Worm (Caenorhabditis elegans) whole organism, young adult: ENCODE data around the gene ensh-1.

Experiments used
- C06A6.2 ChIP-seq: fragments of 200-800 bp; sonication (Bioruptor generic); conservative IDR thresholded peaks from 2 replicates; pipeline ENCODE4 v1.3.6; 2022; ENCODE audit warnings: missing genetic modification characterization, missing compliant biosample characterization
- F23B12.7 ChIP-seq: sonication (generic microtip); optimal IDR thresholded peaks from 2 replicates; lab custom pipeline; 2017; ENCODE audit warnings: missing genetic modification characterization, mild to moderate bottlenecking, missing compliant biosample characterization, antibody characterized with exemption, moderate library complexity; ENCODE audit not compliant: insufficient read depth
- F37B4.10 ChIP-seq: fragments of 200-800 bp; sonication (Bioruptor generic); IDR thresholded peaks from 2 replicates; pipeline ENCODE4 v1.3.6; 2022; ENCODE audit warnings: missing genetic modification characterization, missing compliant biosample characterization
- F55B11.4 ChIP-seq: sonication (generic microtip); optimal IDR thresholded peaks from 2 replicates; lab custom pipeline; 2016; ENCODE audit warnings: missing compliant biosample characterization, missing genetic modification characterization, borderline replicate concordance; ENCODE audit not compliant: insufficient read depth
- K12H6.12 ChIP-seq: fragments of 200-800 bp; sonication (Bioruptor generic); optimal IDR thresholded peaks from 2 replicates; lab custom pipeline; 2018; ENCODE audit warnings: mild to moderate bottlenecking, missing genetic modification characterization, missing compliant biosample characterization
- T07F8.4 ChIP-seq: sonication (generic microtip); optimal IDR thresholded peaks from 2 replicates; lab custom pipeline; 2016; ENCODE audit warnings: mild to moderate bottlenecking, missing genetic modification characterization, moderate library complexity, missing compliant biosample characterization
- T26A5.8 ChIP-seq: sonication (generic microtip); optimal IDR thresholded peaks from 2 replicates; lab custom pipeline; 2016; ENCODE audit warnings: missing genetic modification characterization, missing compliant biosample characterization
- Y53G8AR.9 ChIP-seq: fragments of 200-800 bp; sonication (Bioruptor generic); conservative IDR thresholded peaks from 2 replicates; pipeline ENCODE4 v1.3.6; 2022; ENCODE audit warnings: missing genetic modification reagents, missing genetic modification characterization, missing compliant biosample characterization
- Y56A3A.18 ChIP-seq: fragments of 200-800 bp; sonication (Bioruptor generic); IDR thresholded peaks from 2 replicates; pipeline ENCODE4 v1.3.6; 2022; ENCODE audit warnings: missing genetic modification reagents, missing genetic modification characterization, missing compliant biosample characterization
- Y67H2A.10 ChIP-seq: fragments of 200-800 bp; sonication (Bioruptor generic); conservative IDR thresholded peaks from 2 replicates; pipeline ENCODE4 v1.3.6; 2022; ENCODE audit warnings: missing genetic modification reagents, missing genetic modification characterization, missing compliant biosample characterization
- Y79H2A.3 ChIP-seq: fragments of 200-800 bp; sonication (Bioruptor generic); conservative IDR thresholded peaks from 2 replicates; pipeline ENCODE4 v1.3.6; 2022; ENCODE audit warnings: missing genetic modification reagents, missing genetic modification characterization, missing compliant biosample characterization
- ZK185.1 ChIP-seq: sonication (generic microtip); optimal IDR thresholded peaks from 2 replicates; lab custom pipeline; 2016; ENCODE audit warnings: mild to moderate bottlenecking, missing genetic modification characterization, missing compliant biosample characterization; ENCODE audit not compliant: poor library complexity, severe bottlenecking
- attf-5 ChIP-seq: fragments of 200-800 bp; sonication (Bioruptor generic); optimal IDR thresholded peaks from 2 replicates; lab custom pipeline; 2018; ENCODE audit warnings: mild to moderate bottlenecking, missing genetic modification characterization, missing compliant biosample characterization
- cebp-1 ChIP-seq, 2 experiments: fragments of 200-800 bp in 1 of 2; sonication (Bioruptor generic) in 1 of 2; sonication (generic microtip) in 1 of 2; IDR thresholded peaks in 1 of 2; optimal IDR thresholded peaks in 1 of 2; 2 replicates each; pipeline versions ENCODE4 v1.3.6 to Lab custom; 2017 to 2022; ENCODE audit warnings: missing compliant biosample characterization in 2 of 2, missing genetic modification characterization in 2 of 2, mild to moderate bottlenecking in 1 of 2, missing genetic modification reagents in 1 of 2, moderate library complexity in 1 of 2
- ceh-27 ChIP-seq: fragments of 200-800 bp; sonication (Bioruptor generic); optimal IDR thresholded peaks from 2 replicates; lab custom pipeline; 2018; ENCODE audit warnings: mild to moderate bottlenecking, missing genetic modification characterization, moderate library complexity, missing compliant biosample characterization
- ceh-40 ChIP-seq: fragments of 200-800 bp; sonication (Bioruptor generic); IDR thresholded peaks from 2 replicates; pipeline ENCODE4 v1.3.6; 2022; ENCODE audit warnings: missing genetic modification characterization, missing compliant biosample characterization
- dpff-1 ChIP-seq: sonication (generic microtip); optimal IDR thresholded peaks from 2 replicates; lab custom pipeline; 2017; ENCODE audit warnings: mild to moderate bottlenecking, missing genetic modification characterization, missing compliant biosample characterization
- egl-18 ChIP-seq: fragments of 200-800 bp; sonication (Bioruptor generic); IDR thresholded peaks from 2 replicates; pipeline ENCODE4 v1.3.6; 2022; ENCODE audit warnings: missing genetic modification reagents, missing genetic modification characterization, missing compliant biosample characterization
- egl-44 ChIP-seq: fragments of 200-800 bp; sonication (Bioruptor generic); IDR thresholded peaks from 2 replicates; pipeline ENCODE4 v1.3.6; 2022; ENCODE audit warnings: missing genetic modification reagents, missing genetic modification characterization, missing compliant biosample characterization
- ekl-4 ChIP-seq: fragments of 200-800 bp; sonication (Bioruptor generic); IDR thresholded peaks from 2 replicates; pipeline ENCODE4 v1.3.6; 2022; ENCODE audit warnings: missing genetic modification reagents, missing genetic modification characterization, missing compliant biosample characterization
- ets-4 ChIP-seq: fragments of 200-800 bp; sonication (Bioruptor generic); optimal IDR thresholded peaks from 2 replicates; lab custom pipeline; 2018; ENCODE audit warnings: mild to moderate bottlenecking, missing genetic modification characterization, missing compliant biosample characterization
- him-1 ChIP-seq: sonication (generic microtip); optimal IDR thresholded peaks from 2 replicates; lab custom pipeline; 2016; ENCODE audit warnings: missing genotype, missing genetic modification reagents, missing genetic modification characterization, missing compliant biosample characterization
- lag-1 ChIP-seq: fragments of 200-800 bp; sonication (Bioruptor generic); IDR thresholded peaks from 2 replicates; pipeline ENCODE4 v1.3.6; 2022; ENCODE audit warnings: missing genetic modification reagents, missing genetic modification characterization, missing compliant biosample characterization
- lin-54 ChIP-seq: fragments of 200-800 bp; sonication (Bioruptor generic); optimal IDR thresholded peaks from 2 replicates; lab custom pipeline; 2018; ENCODE audit warnings: mild to moderate bottlenecking, missing genetic modification characterization, missing compliant biosample characterization
- lsy-27 ChIP-seq: sonication (generic microtip); optimal IDR thresholded peaks from 2 replicates; lab custom pipeline; 2017; ENCODE audit warnings: missing genetic modification characterization, mild to moderate bottlenecking, missing compliant biosample characterization, antibody characterized with exemption, missing genotype, borderline replicate concordance; ENCODE audit not compliant: insufficient read depth
- mxl-1 ChIP-seq: sonication (generic microtip); optimal IDR thresholded peaks from 2 replicates; lab custom pipeline; 2016; ENCODE audit warnings: missing genetic modification characterization, missing compliant biosample characterization
- nfya-1 ChIP-seq: sonication (generic microtip); optimal IDR thresholded peaks from 2 replicates; lab custom pipeline; 2017; ENCODE audit warnings: antibody characterized with exemption, missing compliant biosample characterization, missing genetic modification characterization, borderline replicate concordance; ENCODE audit not compliant: insufficient read depth
- nfya-2 ChIP-seq: fragments of 200-800 bp; sonication (Bioruptor generic); IDR thresholded peaks from 2 replicates; pipeline ENCODE4 v1.3.6; 2022; ENCODE audit warnings: missing genetic modification reagents, missing genetic modification characterization, missing compliant biosample characterization
- pbrm-1 ChIP-seq: fragments of 200-800 bp; sonication (Bioruptor generic); IDR thresholded peaks from 2 replicates; pipeline ENCODE4 v1.3.6; 2022; ENCODE audit warnings: missing genetic modification reagents, missing genetic modification characterization, missing compliant biosample characterization
- snpc-1.3 ChIP-seq: sonication (generic microtip); optimal IDR thresholded peaks from 2 replicates; lab custom pipeline; 2017; ENCODE audit warnings: missing genetic modification characterization, mild to moderate bottlenecking, missing compliant biosample characterization, antibody characterized with exemption, moderate library complexity, missing genotype, missing genetic modification reagents; ENCODE audit not compliant: insufficient read depth
- snpc-4 ChIP-seq, 5 experiments: fragments of 150-350 bp in 1 of 5; sonication (generic microtip) in 4 of 5; optimal IDR thresholded peaks; 2 replicates each; lab custom pipeline; 2014 to 2018; ENCODE audit warnings: missing genetic modification characterization in 5 of 5, missing biosample characterization in 3 of 5, antibody characterized with exemption in 2 of 5, mild to moderate bottlenecking in 2 of 5, missing compliant biosample characterization in 2 of 5, missing genotype in 2 of 5, moderate library complexity in 2 of 5, missing genetic modification reagents in 1 of 5
- somi-1 ChIP-seq: fragments of 200-800 bp; sonication (Bioruptor generic); optimal IDR thresholded peaks from 2 replicates; lab custom pipeline; 2018; ENCODE audit warnings: mild to moderate bottlenecking, missing genetic modification characterization, missing compliant biosample characterization
- sptf-2 ChIP-seq: fragments of 200-800 bp; sonication (Bioruptor generic); optimal IDR thresholded peaks from 2 replicates; lab custom pipeline; 2018; ENCODE audit warnings: mild to moderate bottlenecking, missing genetic modification characterization, missing compliant biosample characterization
- tbx-9 ChIP-seq: sonication (generic microtip); optimal IDR thresholded peaks from 2 replicates; lab custom pipeline; 2016; ENCODE audit warnings: borderline replicate concordance, missing genetic modification characterization, inconsistent platforms, missing compliant biosample characterization
- unc-62 ChIP-seq: fragments of 150-350 bp; optimal IDR thresholded peaks from 2 replicates; lab custom pipeline; 2014; ENCODE audit warnings: missing biosample characterization, missing genetic modification reagents, missing genetic modification characterization
- zfh-2 ChIP-seq: fragments of 200-800 bp; sonication (Bioruptor generic); conservative IDR thresholded peaks from 2 replicates; pipeline ENCODE4 v1.3.6; 2022; ENCODE audit warnings: missing genetic modification reagents, missing genetic modification characterization, missing compliant biosample characterization
- ztf-22 ChIP-seq: fragments of 200-800 bp; sonication (Bioruptor generic); optimal IDR thresholded peaks from 2 replicates; lab custom pipeline; 2018; ENCODE audit warnings: mild to moderate bottlenecking, missing genetic modification characterization, moderate library complexity, missing compliant biosample characterization
- ztf-25 ChIP-seq: fragments of 200-800 bp; sonication (Bioruptor generic); IDR thresholded peaks from 2 replicates; pipeline ENCODE4 v1.3.6; 2022; ENCODE audit warnings: missing genetic modification reagents, missing genetic modification characterization, missing compliant biosample characterization

The ensh-1 gene

DNA sequence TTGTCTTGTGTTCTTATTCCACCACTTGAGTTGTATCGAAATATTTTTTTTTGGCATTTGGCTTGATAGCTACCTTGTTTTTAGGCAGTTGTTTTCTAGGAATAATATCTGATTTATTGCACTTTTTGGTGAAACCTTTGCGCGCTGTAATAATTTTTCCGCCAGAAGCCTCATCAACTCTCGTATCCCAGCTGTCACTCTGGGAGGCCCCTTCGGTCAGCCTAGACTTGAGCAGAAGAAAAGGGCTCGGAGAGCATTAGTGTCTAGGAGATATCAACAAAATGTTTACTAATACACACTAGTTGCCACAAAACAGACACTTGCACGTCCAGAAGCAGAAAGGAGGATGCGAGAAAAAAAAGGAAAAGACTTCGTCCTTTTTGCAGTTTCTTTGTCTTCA, 16.4 kb upstream of the ensh-1 start:
- TF ChIP-seq ekl-4 (GFP tag; lab: Robert Waterston, UW): no peak
- TF ChIP-seq lsy-27: no peak
- TF ChIP-seq F23B12.7 (tag; lab: Kevin White, UChicago): no peak
- no peak for TF ChIP-seq ztf-22 (GFP tag; lab: Kevin White, UChicago)
- no peak for TF ChIP-seq Y79H2A.3 (GFP tag; lab: Robert Waterston, UW)
- no peak for TF ChIP-seq snpc-4 (GFP tag; optimal IDR thresholded peaks at IDR 0.05; lab: Kevin White, UChicago)
- no peak for TF ChIP-seq snpc-4 (tag; optimal IDR thresholded peaks at IDR 0.05; lab: Kevin White, UChicago)
- no peak for TF ChIP-seq Y67H2A.10 (GFP tag; lab: Robert Waterston, UW)
- TF ChIP-seq mxl-1 (tag; lab: Kevin White, UChicago): no peak
- TF ChIP-seq Y56A3A.18 (GFP tag; lab: Robert Waterston, UW): no peak
- no peak for TF ChIP-seq nfya-2 (GFP tag; lab: Robert Waterston, UW)
- no peak for TF ChIP-seq Y53G8AR.9 (GFP tag; lab: Robert Waterston, UW)
- TF ChIP-seq F55B11.4 (tag; lab: Kevin White, UChicago): no peak
- TF ChIP-seq attf-5 (GFP tag; lab: Kevin White, UChicago): no peak
- no peak for TF ChIP-seq tbx-9 (tag; lab: Kevin White, UChicago)

DNA sequence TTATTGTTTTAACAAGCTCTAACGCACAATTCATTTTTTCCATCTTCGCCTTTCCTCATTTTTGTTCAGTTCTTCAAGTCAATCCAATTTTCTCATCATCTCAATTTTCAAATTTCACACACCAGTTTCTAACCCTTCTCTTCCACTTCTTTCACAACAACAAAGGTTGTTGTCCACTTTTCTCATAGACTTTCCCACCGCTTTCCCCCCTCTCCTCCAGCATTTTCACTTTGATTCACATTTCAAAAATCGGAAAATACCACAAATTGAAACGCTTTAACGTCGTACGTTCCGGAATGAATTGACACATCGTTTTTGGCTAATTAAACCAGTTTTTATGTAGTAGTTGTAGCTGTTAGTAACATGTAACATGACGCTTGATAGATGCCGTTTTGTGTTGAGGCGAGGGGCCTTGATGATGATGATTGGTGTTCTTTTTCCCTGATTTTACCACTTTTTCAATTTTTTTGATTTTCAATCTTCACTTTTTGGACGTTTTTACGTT, 14.9 kb upstream of the ensh-1 start:
- TF ChIP-seq ets-4 (GFP tag; lab: Kevin White, UChicago) (no peak), lsy-27 (no peak), nfya-1 (tag; lab: Kevin White, UChicago) (no peak), F55B11.4 (tag; lab: Kevin White, UChicago) (no peak), lin-54 (GFP tag; lab: Kevin White, UChicago) (no peak), ceh-40 (no peak), zfh-2 (GFP tag; lab: Robert Waterston, UW) (no peak), him-1 (tag; lab: Kevin White, UChicago) (no peak), snpc-1.3 (tag; lab: Kevin White, UChicago) (no peak)

DNA sequence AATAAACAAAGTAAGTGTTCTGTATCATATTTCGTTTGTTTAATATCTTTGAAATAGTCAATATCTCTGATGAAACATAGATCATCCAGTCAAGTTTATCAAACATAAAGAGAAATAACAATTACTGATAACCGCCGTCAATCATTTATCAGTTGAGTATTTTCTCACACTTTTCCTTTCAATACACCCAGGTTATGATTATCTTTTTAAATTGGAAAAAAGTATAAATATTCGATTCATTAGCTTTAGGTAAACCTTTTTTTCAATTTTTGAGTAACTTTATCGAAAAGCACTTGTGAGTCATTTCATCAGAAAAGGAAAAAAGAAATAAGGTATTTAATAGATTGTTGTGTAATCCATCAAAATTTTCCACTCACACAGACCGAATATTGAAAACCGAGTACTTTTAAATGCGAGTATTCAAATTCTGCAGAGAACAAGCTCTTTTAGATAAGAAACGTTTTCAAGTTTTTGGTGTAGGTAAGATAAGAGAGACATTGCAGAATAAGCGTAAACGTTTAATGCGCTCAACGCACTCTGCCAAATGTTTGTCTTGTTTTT, 13.7 kb upstream of the ensh-1 start:
- no peak for TF ChIP-seq egl-44
- no peak for TF ChIP-seq ceh-27 (GFP tag; lab: Kevin White, UChicago)
- no peak for TF ChIP-seq ztf-25 (GFP tag; lab: Robert Waterston, UW)
- TF ChIP-seq T07F8.4 (tag; lab: Kevin White, UChicago): no peak
- TF ChIP-seq C06A6.2 (GFP tag; lab: Robert Waterston, UW): no peak
- TF ChIP-seq T26A5.8 (tag; lab: Kevin White, UChicago): no peak

DNA sequence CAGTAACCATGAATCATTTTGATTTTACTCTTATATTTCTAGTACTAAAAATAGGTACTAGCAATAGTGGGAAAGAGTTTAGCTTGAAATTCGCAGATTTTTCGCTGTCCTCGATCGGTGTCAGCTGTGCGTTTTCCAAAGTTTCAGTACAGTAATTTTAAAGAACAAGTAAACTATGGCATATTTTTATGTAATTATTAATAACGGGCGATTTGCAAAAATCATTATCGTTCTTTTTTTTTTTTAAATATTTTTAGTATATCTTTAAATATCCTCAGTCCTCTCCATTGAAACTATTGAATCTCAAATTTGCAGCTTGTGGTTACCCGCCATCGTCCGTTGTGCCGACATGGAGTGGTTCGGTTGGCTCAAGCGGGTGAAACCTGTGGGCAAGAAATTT, 12.4 kb upstream of the ensh-1 start, which contains the start of gene C13E3.1:
C13E3.1 (plus strand) TSS at position 301 of the 400 bp plus-strand sequence.
- TF ChIP-seq attf-5 (GFP tag; lab: Kevin White, UChicago): no peak
- TF ChIP-seq egl-18 (GFP tag; lab: Robert Waterston, UW): no peak
- TF ChIP-seq pbrm-1 (GFP tag; lab: Robert Waterston, UW): no peak
- no peak for TF ChIP-seq dpff-1 (tag; lab: Kevin White, UChicago)
- no peak for TF ChIP-seq K12H6.12 (tag; lab: Kevin White, UChicago)
- TF ChIP-seq lag-1: no peak
- no peak for TF ChIP-seq sptf-2 (GFP tag; lab: Kevin White, UChicago)
- no peak for TF ChIP-seq F23B12.7 (tag; lab: Kevin White, UChicago)
- TF ChIP-seq snpc-1.3 (tag; lab: Kevin White, UChicago): no peak
- TF ChIP-seq T07F8.4 (tag; lab: Kevin White, UChicago): no peak
- TF ChIP-seq ZK185.1 (tag; lab: Kevin White, UChicago): no peak
- TF ChIP-seq unc-62 (GFP tag; lab: Kevin White, UChicago): no peak
- no peak for TF ChIP-seq cebp-1 (GFP tag; IDR thresholded peaks at IDR 0.05; lab: Robert Waterston, UW)
- no peak for TF ChIP-seq cebp-1 (tag; optimal IDR thresholded peaks at IDR 0.05; lab: Kevin White, UChicago)
- no peak for TF ChIP-seq F37B4.10
- no peak for TF ChIP-seq somi-1 (GFP tag; lab: Kevin White, UChicago)
- TF ChIP-seq, all 124 proteins: peak for 0
